Fruit fly (Drosophila melanogaster) Kc167 (cell line): ENCODE measurements around the gene ifc.

Experiments
- Myc ChIP-seq: fragments of >200 bp; optimal IDR thresholded peaks from 2 replicates; lab custom pipeline; 2017; ENCODE audit warnings: missing external identifiers
- Sin3A ChIP-seq: fragments of >200 bp; optimal IDR thresholded peaks from 2 replicates; lab custom pipeline; 2018; ENCODE audit warnings: missing external identifiers
- insv ChIP-seq: fragments of >200 bp; optimal IDR thresholded peaks from 3 replicates; lab custom pipeline; 2018; ENCODE audit warnings: missing external identifiers
- psq ChIP-seq: fragments of >200 bp; optimal IDR thresholded peaks from 2 replicates; lab custom pipeline; 2017; ENCODE audit warnings: missing external identifiers

DNA sequence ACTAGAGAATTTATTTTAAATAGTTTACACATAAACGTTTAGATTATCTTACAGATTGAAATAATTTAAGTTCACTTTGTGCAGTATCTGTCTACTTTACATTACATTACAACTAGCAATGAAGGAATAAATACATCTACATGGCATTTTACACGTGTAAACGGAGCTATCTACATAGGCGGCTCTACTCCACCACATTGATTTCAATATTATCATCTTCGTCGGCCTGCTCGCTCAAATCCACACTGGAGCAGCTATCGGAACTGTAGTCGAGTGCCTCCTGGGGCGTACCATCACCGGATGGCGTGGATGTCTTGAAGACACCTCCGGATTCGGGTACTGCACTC is 26.9 kb downstream of the ifc start:
- TF ChIP-seq Sin3A (lab: Kevin White, UChicago) = no peak
- TF ChIP-seq psq (lab: Kevin White, UChicago) = no peak
- TF ChIP-seq Myc (lab: Kevin White, UChicago) = no peak
- TF ChIP-seq insv (lab: Kevin White, UChicago) = no peak
